Worm (Caenorhabditis elegans): ENCODE data around the gene lgc-55.
A peak's percentile ranks its signal among the peaks of the same experiment; 100 is the strongest.

Gene lgc-55

ce11 chrV:20068389-20068788, 45.5 kb downstream of the lgc-55 start:
- TF ChIP-seq lsy-2 (tag; optimal IDR thresholded peaks at IDR 0.05) (peak; percentile 88), drap-1 (GFP tag; optimal IDR thresholded peaks at IDR 0.05) (no peak), pha-4 (tag; optimal IDR thresholded peaks at IDR 0.05) (peak; percentile 40)

- no peak for TF ChIP-seq snpc-4 (tag; optimal IDR thresholded peaks at IDR 0.05)
- TF ChIP-seq nhr-12 (tag; optimal IDR thresholded peaks at IDR 0.05): no peak
- TF ChIP-seq nhr-76 (tag; optimal IDR thresholded peaks at IDR 0.05): no peak
- TF ChIP-seq elt-3 (tag; optimal IDR thresholded peaks at IDR 0.05): no peak
- no peak for TF ChIP-seq mab-5 (tag; optimal IDR thresholded peaks at IDR 0.05)
- no peak for TF ChIP-seq elt-1 (tag; optimal IDR thresholded peaks at IDR 0.05; ENCODE audit: borderline replicate concordance, insufficient read depth)
- TF ChIP-seq M03D4.4 (tag; optimal IDR thresholded peaks at IDR 0.05): no peak
- no peak for TF ChIP-seq ceh-43 (GFP tag; optimal IDR thresholded peaks at IDR 0.05)
- no peak for TF ChIP-seq lsy-2 (tag; optimal IDR thresholded peaks at IDR 0.05)
- TF ChIP-seq lin-32 (GFP tag; optimal IDR thresholded peaks at IDR 0.05): no peak
- no peak for TF ChIP-seq tbx-8 (GFP tag; optimal IDR thresholded peaks at IDR 0.05)
These were observed 51.5 kb downstream of the lgc-55 start for ce11 chrV:20074345-20074744.

All from whole organism, mixed stage, embryonic.